Fruit fly (Drosophila melanogaster) whole organism, embryonic: ENCODE results near the gene CG5541.

Experiments used
- Abd-B ChIP-seq: fragments of 200-800 bp; sonication (Bioruptor generic); optimal IDR thresholded peaks from 2 replicates; lab custom pipeline; 2018; ENCODE audit warnings: missing biosample characterization, mild to moderate bottlenecking, missing genetic modification characterization, moderate library complexity
- Aef1 ChIP-seq: fragments of 200-800 bp; sonication (Bioruptor generic); IDR thresholded peaks from 3 replicates; pipeline ENCODE4 v1.3.6; 2022; ENCODE audit warnings: missing biosample characterization, missing genetic modification characterization
- B-H1 ChIP-seq: fragments of 200-800 bp; sonication (Bioruptor generic); IDR thresholded peaks from 3 replicates; pipeline ENCODE4 v1.3.6; 2022; ENCODE audit warnings: missing biosample characterization, missing genetic modification characterization
- BEAF-32 ChIP-seq: fragments of 200-800 bp; sonication (Bioruptor generic); optimal IDR thresholded peaks from 3 replicates; lab custom pipeline; 2017; ENCODE audit warnings: missing biosample characterization, missing genetic modification characterization, mild to moderate bottlenecking, moderate library complexity, missing genetic modification reagents
- CG11247 ChIP-seq: fragments of 200-800 bp; sonication (Bioruptor generic); IDR thresholded peaks from 2 replicates; pipeline ENCODE4 v1.3.6; 2022; ENCODE audit warnings: missing biosample characterization, missing genetic modification characterization
- CG12769 ChIP-seq: fragments of 200-800 bp; sonication (Bioruptor generic); optimal IDR thresholded peaks from 2 replicates; lab custom pipeline; 2019; ENCODE audit warnings: missing biosample characterization, mild to moderate bottlenecking, missing genetic modification characterization, moderate library complexity
- CG14014 ChIP-seq: fragments of 200-800 bp; sonication (Bioruptor generic); IDR thresholded peaks from 2 replicates; pipeline ENCODE4 v1.3.6; 2022; ENCODE audit warnings: missing biosample characterization, missing genetic modification characterization
- CG14965 ChIP-seq: fragments of 200-800 bp; sonication (Bioruptor generic); optimal IDR thresholded peaks from 2 replicates; lab custom pipeline; 2016; ENCODE audit warnings: missing biosample characterization, missing genetic modification characterization, borderline replicate concordance
- CG17612 ChIP-seq: fragments of 200-800 bp; sonication (Bioruptor generic); IDR thresholded peaks from 2 replicates; pipeline ENCODE4 v1.3.6; 2022; ENCODE audit warnings: missing biosample characterization, missing genetic modification characterization
- CG2199 ChIP-seq: fragments of 200-800 bp; sonication (Bioruptor generic); IDR thresholded peaks from 3 replicates; pipeline ENCODE4 v1.3.6; 2022; ENCODE audit warnings: missing biosample characterization, missing genetic modification characterization
- CG3065 ChIP-seq: fragments of 200-800 bp; sonication (Bioruptor generic); optimal IDR thresholded peaks from 2 replicates; lab custom pipeline; 2016; ENCODE audit warnings: missing biosample characterization, missing genetic modification characterization
- CG42726 ChIP-seq: fragments of 200-800 bp; sonication (Bioruptor generic); IDR thresholded peaks from 2 replicates; pipeline ENCODE4 v1.3.6; 2022; ENCODE audit warnings: missing biosample characterization, missing genetic modification characterization; ENCODE audit not compliant: partially characterized antibody
- CG6813 ChIP-seq: fragments of 200-800 bp; sonication (Bioruptor generic); optimal IDR thresholded peaks from 2 replicates; lab custom pipeline; 2017; ENCODE audit warnings: missing biosample characterization, missing genetic modification characterization, mild to moderate bottlenecking, moderate library complexity, missing genetic modification reagents
- CG7963 ChIP-seq: fragments of 200-800 bp; sonication (Bioruptor generic); IDR thresholded peaks from 3 replicates; pipeline ENCODE4 v1.3.6; 2022; ENCODE audit warnings: missing biosample characterization, missing genetic modification characterization; ENCODE audit not compliant: partially characterized antibody
- CG8388 ChIP-seq: fragments of 200-800 bp; sonication (Bioruptor generic); optimal IDR thresholded peaks from 2 replicates; lab custom pipeline; 2019; ENCODE audit warnings: missing biosample characterization, mild to moderate bottlenecking, missing genetic modification characterization, moderate library complexity
- CG9609 ChIP-seq: fragments of 200-800 bp; sonication (Bioruptor generic); optimal IDR thresholded peaks from 3 replicates; lab custom pipeline; 2016; ENCODE audit warnings: missing biosample characterization, missing genetic modification characterization
- CG9797 ChIP-seq: fragments of 200-800 bp; sonication (Bioruptor generic); optimal IDR thresholded peaks from 3 replicates; lab custom pipeline; 2018; ENCODE audit warnings: missing biosample characterization, mild to moderate bottlenecking, missing genetic modification characterization
- Eip74EF ChIP-seq, 2 experiments: fragments of 200-800 bp in 1 of 2; fragments of >200 bp in 1 of 2; sonication (Bioruptor generic) in 1 of 2; optimal IDR thresholded peaks; 2 replicates each; lab custom pipeline; 2017 to 2019; ENCODE audit warnings: missing biosample characterization in 2 of 2, missing genetic modification characterization in 2 of 2, mild to moderate bottlenecking in 1 of 2, moderate library complexity in 1 of 2
- HHEX ChIP-seq: fragments of 200-800 bp; sonication (Bioruptor generic); optimal IDR thresholded peaks from 3 replicates; lab custom pipeline; 2017; ENCODE audit warnings: missing biosample characterization, mild to moderate bottlenecking, missing genetic modification characterization, missing genetic modification reagents
- HLH4C ChIP-seq: fragments of 200-800 bp; sonication (Bioruptor generic); IDR thresholded peaks from 3 replicates; pipeline ENCODE4 v1.3.6; 2022; ENCODE audit warnings: missing biosample characterization, missing genetic modification characterization; ENCODE audit not compliant: partially characterized antibody
- Hmx ChIP-seq: fragments of 200-800 bp; sonication (Bioruptor generic); optimal IDR thresholded peaks from 2 replicates; lab custom pipeline; 2016; ENCODE audit warnings: missing biosample characterization, missing genetic modification characterization
- Lpt ChIP-seq: fragments of >200 bp; optimal IDR thresholded peaks from 2 replicates; lab custom pipeline; 2018; ENCODE audit warnings: missing biosample characterization, missing genetic modification characterization
- Mrtf ChIP-seq: fragments of 200-800 bp; sonication (Bioruptor generic); IDR thresholded peaks from 3 replicates; pipeline ENCODE4 v1.3.6; 2022; ENCODE audit warnings: missing biosample characterization, missing genetic modification characterization
- NFAT ChIP-seq: fragments of 200-800 bp; sonication (Bioruptor generic); IDR thresholded peaks from 2 replicates; pipeline ENCODE4 v1.3.6; 2022; ENCODE audit warnings: missing biosample characterization, missing genetic modification characterization
- Nf-YA ChIP-seq: fragments of 200-800 bp; sonication (Bioruptor generic); IDR thresholded peaks from 2 replicates; pipeline ENCODE4 v1.3.6; 2022; ENCODE audit warnings: missing biosample characterization, missing genetic modification characterization
- Nf-YB ChIP-seq: fragments of 200-800 bp; sonication (Bioruptor generic); optimal IDR thresholded peaks from 3 replicates; lab custom pipeline; 2019; ENCODE audit warnings: missing biosample characterization, mild to moderate bottlenecking, missing genetic modification characterization, moderate library complexity
- Ravus ChIP-seq: fragments of 200-800 bp; sonication (Bioruptor generic); IDR thresholded peaks from 2 replicates; pipeline ENCODE4 v1.3.6; 2022; ENCODE audit warnings: missing biosample characterization, missing genetic modification characterization
- Six4 ChIP-seq: fragments of 200-800 bp; sonication (Bioruptor generic); optimal IDR thresholded peaks from 2 replicates; lab custom pipeline; 2016; ENCODE audit warnings: missing biosample characterization, missing genetic modification characterization
- Sry-δ ChIP-seq: fragments of 200-800 bp; sonication (Bioruptor generic); optimal IDR thresholded peaks from 2 replicates; lab custom pipeline; 2016; ENCODE audit warnings: missing biosample characterization, missing genetic modification characterization
- Xbp1 ChIP-seq: fragments of 200-800 bp; sonication (Bioruptor generic); optimal IDR thresholded peaks from 3 replicates; lab custom pipeline; 2016; ENCODE audit warnings: missing biosample characterization, mild to moderate bottlenecking, missing genetic modification characterization
- YL-1 ChIP-seq: fragments of 200-800 bp; sonication (Bioruptor generic); optimal IDR thresholded peaks from 3 replicates; lab custom pipeline; 2017; ENCODE audit warnings: missing biosample characterization, mild to moderate bottlenecking, missing genetic modification characterization
- aop ChIP-seq: fragments of 200-800 bp; sonication (Bioruptor generic); IDR thresholded peaks from 2 replicates; pipeline ENCODE4 v1.3.6; 2022; ENCODE audit warnings: missing biosample characterization, missing genetic modification characterization
- ap ChIP-seq: fragments of 200-800 bp; sonication (Bioruptor generic); IDR thresholded peaks from 2 replicates; pipeline ENCODE4 v1.3.6; 2022; ENCODE audit warnings: missing biosample characterization, missing genetic modification characterization
- az2 ChIP-seq: fragments of 200-800 bp; sonication (Bioruptor generic); optimal IDR thresholded peaks from 3 replicates; lab custom pipeline; 2016; ENCODE audit warnings: missing biosample characterization, missing genetic modification characterization
- caup ChIP-seq: fragments of 200-800 bp; sonication (Bioruptor generic); optimal IDR thresholded peaks from 3 replicates; lab custom pipeline; 2017; ENCODE audit warnings: missing biosample characterization, mild to moderate bottlenecking, missing genetic modification characterization, moderate library complexity; ENCODE audit not compliant: severe bottlenecking
- grn ChIP-seq: fragments of 200-800 bp; sonication (Bioruptor generic); optimal IDR thresholded peaks from 3 replicates; lab custom pipeline; 2017; ENCODE audit warnings: missing biosample characterization, missing genetic modification characterization
- her ChIP-seq: fragments of 200-800 bp; sonication (Bioruptor generic); optimal IDR thresholded peaks from 2 replicates; lab custom pipeline; 2016; ENCODE audit warnings: missing biosample characterization, missing genetic modification characterization
- ind ChIP-seq: fragments of 200-800 bp; sonication (Bioruptor generic); optimal IDR thresholded peaks from 3 replicates; lab custom pipeline; 2016; ENCODE audit warnings: missing biosample characterization, missing genetic modification characterization
- klu ChIP-seq: fragments of 200-800 bp; sonication (Bioruptor generic); IDR thresholded peaks from 2 replicates; pipeline ENCODE4 v1.3.6; 2022; ENCODE audit warnings: missing biosample characterization, missing genetic modification characterization
- lbe ChIP-seq: fragments of 200-800 bp; sonication (Bioruptor generic); optimal IDR thresholded peaks from 2 replicates; lab custom pipeline; 2016; ENCODE audit warnings: missing biosample characterization, mild to moderate bottlenecking, missing genetic modification characterization
- luna ChIP-seq: fragments of 200-800 bp; sonication (Bioruptor generic); optimal IDR thresholded peaks from 2 replicates; lab custom pipeline; 2016; ENCODE audit warnings: missing biosample characterization, missing genetic modification characterization
- mirr ChIP-seq: fragments of 200-800 bp; sonication (Bioruptor generic); optimal IDR thresholded peaks from 3 replicates; lab custom pipeline; 2018; ENCODE audit warnings: missing biosample characterization, mild to moderate bottlenecking, missing genetic modification characterization
- nerfin-1 ChIP-seq: fragments of 200-800 bp; sonication (Bioruptor generic); optimal IDR thresholded peaks from 3 replicates; lab custom pipeline; 2019; ENCODE audit warnings: missing biosample characterization, mild to moderate bottlenecking, missing genetic modification characterization, moderate library complexity
- pita ChIP-seq: fragments of 200-800 bp; sonication (Bioruptor generic); optimal IDR thresholded peaks from 2 replicates; lab custom pipeline; 2017; ENCODE audit warnings: missing biosample characterization, mild to moderate bottlenecking, missing genetic modification characterization
- salm ChIP-seq: fragments of 200-800 bp; sonication (Bioruptor generic); optimal IDR thresholded peaks from 2 replicates; lab custom pipeline; 2018; ENCODE audit warnings: missing biosample characterization, mild to moderate bottlenecking, missing genetic modification characterization
- sr ChIP-seq: fragments of 200-800 bp; sonication (Bioruptor generic); IDR thresholded peaks from 3 replicates; pipeline ENCODE4 v1.3.6; 2022; ENCODE audit warnings: missing biosample characterization, missing genetic modification characterization
- unpg ChIP-seq: fragments of 200-800 bp; sonication (Bioruptor generic); optimal IDR thresholded peaks from 3 replicates; lab custom pipeline; 2018; ENCODE audit warnings: missing biosample characterization, mild to moderate bottlenecking, missing genetic modification characterization, moderate library complexity
- usp ChIP-seq: fragments of >200 bp; optimal IDR thresholded peaks from 2 replicates; lab custom pipeline; 2017; ENCODE audit warnings: missing biosample characterization, missing genetic modification characterization
- zf30C ChIP-seq: fragments of 200-800 bp; sonication (Bioruptor generic); optimal IDR thresholded peaks from 3 replicates; lab custom pipeline; 2018; ENCODE audit warnings: missing biosample characterization, mild to moderate bottlenecking, missing genetic modification characterization
- zfh1 ChIP-seq: fragments of 200-800 bp; sonication (Bioruptor generic); IDR thresholded peaks from 3 replicates; pipeline ENCODE4 v1.3.6; 2022; ENCODE audit warnings: missing biosample characterization, missing genetic modification characterization
- zfh2 ChIP-seq: fragments of 200-800 bp; sonication (Bioruptor generic); optimal IDR thresholded peaks from 2 replicates; lab custom pipeline; 2016; ENCODE audit warnings: missing biosample characterization, missing genetic modification characterization

The CG5541 gene

dm6 chrX:15021021-15021477 lies 22.9 kb upstream of the CG5541 start (continued):
- TF ChIP-seq CG9609 (GFP tag; lab: Kevin White, UChicago) = no peak
- TF ChIP-seq zfh2 (GFP tag; lab: Kevin White, UChicago) = no peak
- peak; percentile 76 for TF ChIP-seq HHEX (GFP tag; lab: Kevin White, UChicago)
- TF ChIP-seq Mrtf (GFP tag; lab: Robert Waterston, UW) = peak; percentile 22; the same call in 1 of the 3 replicates
- TF ChIP-seq BEAF-32 (GFP tag; lab: Kevin White, UChicago) = no peak
- TF ChIP-seq az2 (GFP tag; lab: Kevin White, UChicago) = peak; percentile 84
- no peak for TF ChIP-seq aop (GFP tag; lab: Robert Waterston, UW)
- TF ChIP-seq CG7963 (GFP tag; lab: Robert Waterston, UW) = no peak
- TF ChIP-seq Eip74EF (GFP tag; optimal IDR thresholded peaks at IDR 0.05; lab: Kevin White, UChicago) = peak in 1 of 2 experiments; percentile 88
- no peak for TF ChIP-seq luna (GFP tag; lab: Kevin White, UChicago)
- no peak for TF ChIP-seq CG2199 (GFP tag; lab: Robert Waterston, UW)
- TF ChIP-seq CG9797 (GFP tag; lab: Kevin White, UChicago) = peak; percentile 23
- TF ChIP-seq mirr (GFP tag; lab: Kevin White, UChicago) = no peak
- peak; percentile 63 for TF ChIP-seq Nf-YA
- TF ChIP-seq CG17612 = no peak
- peak; percentile 61 for TF ChIP-seq CG6813 (GFP tag; lab: Kevin White, UChicago)
- TF ChIP-seq CG11247 (GFP tag; lab: Robert Waterston, UW) = 0 out of 2 replicates have a peak, but pooled peaks have one; percentile 35
- peak; percentile 52 for TF ChIP-seq lbe (GFP tag; lab: Kevin White, UChicago)
- no peak for TF ChIP-seq Lpt (GFP tag; lab: Kevin White, UChicago)
- peak; percentile 76 for TF ChIP-seq Abd-B
- peak; percentile 95 for TF ChIP-seq CG8388 (GFP tag; lab: Kevin White, UChicago)
- peak; percentile 86 for TF ChIP-seq nerfin-1 (tag; lab: Kevin White, UChicago)
- peak; percentile 69 for TF ChIP-seq ind (GFP tag; lab: Kevin White, UChicago)
- TF ChIP-seq unpg (GFP tag; lab: Kevin White, UChicago) = peak; percentile 90
- TF ChIP-seq Xbp1 (GFP tag; lab: Kevin White, UChicago) = peak; percentile 79
- TF ChIP-seq CG3065 (GFP tag; lab: Kevin White, UChicago) = peak; percentile 34
- peak; percentile 72 for TF ChIP-seq Nf-YB
- TF ChIP-seq her = no peak
- TF ChIP-seq CG14014 (GFP tag; lab: Robert Waterston, UW) = peak; percentile 51
- TF ChIP-seq CG12769 (tag; lab: Kevin White, UChicago) = no peak
- peak; percentile 89 for TF ChIP-seq zf30C (GFP tag; lab: Kevin White, UChicago)
- peak; percentile 59 for TF ChIP-seq ap (GFP tag; lab: Robert Waterston, UW)
- no peak for TF ChIP-seq NFAT (GFP tag; lab: Robert Waterston, UW)
- TF ChIP-seq HLH4C (GFP tag; lab: Robert Waterston, UW) = no peak
- peak; percentile 60 for TF ChIP-seq B-H1 (GFP tag; lab: Robert Waterston, UW)
- TF ChIP-seq grn (GFP tag; lab: Kevin White, UChicago) = no peak
- TF ChIP-seq salm (tag; lab: Kevin White, UChicago) = peak; percentile 52
- peak; percentile 7 for TF ChIP-seq YL-1 (GFP tag; lab: Kevin White, UChicago)
- no peak for TF ChIP-seq sr (GFP tag; lab: Robert Waterston, UW)
- peak; percentile 20 for TF ChIP-seq caup (GFP tag; lab: Kevin White, UChicago)
- peak; percentile 30 for TF ChIP-seq Ravus (GFP tag; lab: Robert Waterston, UW)
- TF ChIP-seq usp (GFP tag; lab: Kevin White, UChicago) = no peak
- peak; percentile 43; the same call in 1 of the 2 replicates for TF ChIP-seq klu (GFP tag; lab: Robert Waterston, UW)
- TF ChIP-seq CG42726 (GFP tag; lab: Robert Waterston, UW) = no peak
- peak; percentile 27; the same call in 2 of the 3 replicates for TF ChIP-seq Aef1 (GFP tag; lab: Robert Waterston, UW)
- TF ChIP-seq pita (GFP tag; lab: Kevin White, UChicago) = no peak
- peak; percentile 73 for TF ChIP-seq Six4 (GFP tag; lab: Kevin White, UChicago)
- no peak for TF ChIP-seq Hmx
- peak; percentile 85 for TF ChIP-seq zfh1
- TF ChIP-seq CG14965 (GFP tag; lab: Kevin White, UChicago) = no peak
- no peak for TF ChIP-seq Sry-δ (GFP tag; lab: Kevin White, UChicago)
